Fruit fly (Drosophila melanogaster) whole organism, embryonic: ENCODE data around the gene CG42716.

Experiments
- Atf3 ChIP-seq: fragments of 200-800 bp; sonication (Bioruptor generic); optimal IDR thresholded peaks from 3 replicates; lab custom pipeline; 2016; ENCODE audit warnings: missing biosample characterization, missing genetic modification characterization
- CG11085 ChIP-seq: fragments of 200-800 bp; sonication (Bioruptor generic); IDR thresholded peaks from 2 replicates; pipeline ENCODE4 v1.3.6; 2022; ENCODE audit warnings: missing biosample characterization, missing genetic modification characterization
- CG11456 ChIP-seq: fragments of 200-800 bp; sonication (Bioruptor generic); IDR thresholded peaks from 3 replicates; pipeline ENCODE4 v1.3.6; 2022; ENCODE audit warnings: missing biosample characterization, missing genetic modification characterization
- CG11504 ChIP-seq: fragments of 200-800 bp; sonication (Bioruptor generic); optimal IDR thresholded peaks from 3 replicates; lab custom pipeline; 2019; ENCODE audit warnings: missing biosample characterization, mild to moderate bottlenecking, missing genetic modification characterization, moderate library complexity
- CG14965 ChIP-seq: fragments of 200-800 bp; sonication (Bioruptor generic); optimal IDR thresholded peaks from 2 replicates; lab custom pipeline; 2016; ENCODE audit warnings: missing biosample characterization, missing genetic modification characterization, borderline replicate concordance
- CG17359 ChIP-seq: fragments of 200-800 bp; sonication (Bioruptor generic); optimal IDR thresholded peaks from 3 replicates; lab custom pipeline; 2018; ENCODE audit warnings: missing biosample characterization, mild to moderate bottlenecking, missing genetic modification characterization, moderate library complexity
- CG4282 ChIP-seq: fragments of 200-800 bp; sonication (Bioruptor generic); optimal IDR thresholded peaks from 2 replicates; lab custom pipeline; 2016; ENCODE audit warnings: missing biosample characterization, missing genetic modification characterization
- CG4360 ChIP-seq: fragments of 200-800 bp; sonication (Bioruptor generic); IDR thresholded peaks from 2 replicates; pipeline ENCODE4 v1.3.6; 2022; ENCODE audit warnings: missing biosample characterization, missing genetic modification characterization
- CG4854 ChIP-seq: fragments of 200-800 bp; sonication (Bioruptor generic); optimal IDR thresholded peaks from 2 replicates; lab custom pipeline; 2016; ENCODE audit warnings: missing biosample characterization, missing genetic modification characterization, inconsistent platforms
- CG6175 ChIP-seq: fragments of 200-800 bp; sonication (Bioruptor generic); IDR thresholded peaks from 3 replicates; pipeline ENCODE4 v1.3.6; 2022; ENCODE audit warnings: missing biosample characterization, missing genetic modification characterization
- CG6654 ChIP-seq: fragments of 200-800 bp; sonication (Bioruptor generic); optimal IDR thresholded peaks from 2 replicates; lab custom pipeline; 2017; ENCODE audit warnings: missing biosample characterization, mild to moderate bottlenecking, missing genetic modification characterization
- CG7839 ChIP-seq: fragments of 200-800 bp; sonication (Bioruptor generic); optimal IDR thresholded peaks from 3 replicates; lab custom pipeline; 2018; ENCODE audit warnings: missing biosample characterization, mild to moderate bottlenecking, missing genetic modification characterization, moderate library complexity
- CG8478 ChIP-seq: fragments of >200 bp; optimal IDR thresholded peaks from 2 replicates; lab custom pipeline; 2018
- Ets65A ChIP-seq: fragments of 200-800 bp; sonication (Bioruptor generic); peaks from one replicate; lab custom pipeline; 2016; ENCODE audit warnings: missing biosample characterization, missing genetic modification characterization
- HLHmδ ChIP-seq: fragments of 200-800 bp; sonication (Bioruptor generic); optimal IDR thresholded peaks from 2 replicates; lab custom pipeline; 2018; ENCODE audit warnings: missing biosample characterization, mild to moderate bottlenecking, missing genetic modification characterization, moderate library complexity
- Hr51 ChIP-seq, 2 experiments: fragments of 200-800 bp; sonication (Bioruptor generic); optimal IDR thresholded peaks; 2 replicates in 1 of 2; 3 replicates in 1 of 2; lab custom pipeline; 2016 to 2018; ENCODE audit warnings: missing biosample characterization in 2 of 2, missing genetic modification characterization in 2 of 2, mild to moderate bottlenecking in 1 of 2, moderate library complexity in 1 of 2
- Meics ChIP-seq: fragments of 200-800 bp; sonication (Bioruptor generic); optimal IDR thresholded peaks from 2 replicates; lab custom pipeline; 2017; ENCODE audit warnings: missing biosample characterization, mild to moderate bottlenecking, missing genetic modification characterization
- Oaz ChIP-seq: fragments of 200-800 bp; sonication (Bioruptor generic); IDR thresholded peaks from 2 replicates; pipeline ENCODE4 v1.3.6; 2022; ENCODE audit warnings: missing biosample characterization, missing genetic modification characterization
- Sox100B ChIP-seq: fragments of 200-800 bp; sonication (Bioruptor generic); optimal IDR thresholded peaks from 3 replicates; lab custom pipeline; 2018; ENCODE audit warnings: missing biosample characterization, mild to moderate bottlenecking, missing genetic modification characterization
- Tbp ChIP-seq: fragments of >200 bp; optimal IDR thresholded peaks from 2 replicates; lab custom pipeline; 2018; ENCODE audit warnings: missing biosample characterization, missing genetic modification characterization
- Trl ChIP-seq, 3 experiments: fragments of >200 bp in 2 of 3; fragments of 200-800 bp in 1 of 3; sonication (Bioruptor generic) in 1 of 3; optimal IDR thresholded peaks; 2 replicates in 1 of 3; 3 replicates in 2 of 3; lab custom pipeline; 2016 to 2017; ENCODE audit warnings: missing biosample characterization in 1 of 3, missing genetic modification characterization in 1 of 3
- chif ChIP-seq, 2 experiments: fragments of 200-800 bp; sonication (Bioruptor generic); optimal IDR thresholded peaks; 3 replicates each; lab custom pipeline; 2016; ENCODE audit warnings: missing biosample characterization in 2 of 2, missing genetic modification characterization in 2 of 2
- danr ChIP-seq: fragments of 200-800 bp; sonication (Bioruptor generic); IDR thresholded peaks from 2 replicates; pipeline ENCODE4 v1.3.6; 2022; ENCODE audit warnings: missing biosample characterization, missing genetic modification characterization
- dmrt11E ChIP-seq: fragments of 200-800 bp; sonication (Bioruptor generic); optimal IDR thresholded peaks from 3 replicates; lab custom pipeline; 2018; ENCODE audit warnings: missing biosample characterization, mild to moderate bottlenecking, missing genetic modification characterization, moderate library complexity
- dysf ChIP-seq: fragments of 200-800 bp; sonication (Bioruptor generic); IDR thresholded peaks from 3 replicates; pipeline ENCODE4 v1.3.6; 2022; ENCODE audit warnings: missing biosample characterization, missing genetic modification characterization
- eyg ChIP-seq: fragments of 200-800 bp; sonication (Bioruptor generic); optimal IDR thresholded peaks from 3 replicates; lab custom pipeline; 2016; ENCODE audit warnings: missing biosample characterization, missing genetic modification characterization
- h ChIP-seq: fragments of >200 bp; optimal IDR thresholded peaks from 2 replicates; lab custom pipeline; 2017
- inv ChIP-seq: fragments of 200-800 bp; sonication (Bioruptor generic); IDR thresholded peaks from 2 replicates; pipeline ENCODE4 v1.3.6; 2022; ENCODE audit warnings: missing biosample characterization, missing genetic modification characterization; ENCODE audit not compliant: partially characterized antibody
- jumu ChIP-seq: fragments of 200-800 bp; sonication (Bioruptor generic); optimal IDR thresholded peaks from 3 replicates; lab custom pipeline; 2016; ENCODE audit warnings: missing biosample characterization, missing genetic modification characterization
- lbe ChIP-seq: fragments of 200-800 bp; sonication (Bioruptor generic); optimal IDR thresholded peaks from 2 replicates; lab custom pipeline; 2016; ENCODE audit warnings: missing biosample characterization, mild to moderate bottlenecking, missing genetic modification characterization
- lola ChIP-seq, 3 experiments: fragments of >200 bp in 2 of 3; fragments of 200-800 bp in 1 of 3; sonication (Bioruptor generic) in 1 of 3; optimal IDR thresholded peaks; 2 replicates each; lab custom pipeline; 2017 to 2019; ENCODE audit warnings: missing biosample characterization in 3 of 3, missing genetic modification characterization in 3 of 3, mild to moderate bottlenecking in 1 of 3, moderate library complexity in 1 of 3
- maf-S ChIP-seq: fragments of 200-800 bp; sonication (Bioruptor generic); optimal IDR thresholded peaks from 2 replicates; lab custom pipeline; 2016; ENCODE audit warnings: missing biosample characterization, missing genetic modification characterization
- pan ChIP-seq, 4 experiments: fragments of >200 bp in 3 of 4; fragments of 200-800 bp in 1 of 4; sonication (Bioruptor generic) in 1 of 4; optimal IDR thresholded peaks in 3 of 4; IDR thresholded peaks in 1 of 4; 2 replicates each; pipeline versions ENCODE4 v1.3.6 to Lab custom; 2017 to 2022; ENCODE audit warnings: missing biosample characterization in 2 of 4, missing genetic modification characterization in 2 of 4, mixed read lengths in 1 of 4
- pb ChIP-seq: fragments of 200-800 bp; sonication (Bioruptor generic); optimal IDR thresholded peaks from 3 replicates; lab custom pipeline; 2016; ENCODE audit warnings: missing biosample characterization, missing genetic modification characterization
- prd ChIP-seq, 3 experiments: fragments of >200 bp in 2 of 3; fragments of 200-800 bp in 1 of 3; sonication (Bioruptor generic) in 1 of 3; optimal IDR thresholded peaks in 2 of 3; IDR thresholded peaks in 1 of 3; 2 replicates in 2 of 3; 3 replicates in 1 of 3; pipeline versions ENCODE4 v1.3.6 to Lab custom; 2017 to 2022; ENCODE audit warnings: missing biosample characterization in 1 of 3, missing genetic modification characterization in 1 of 3
- pum ChIP-seq: fragments of 200-800 bp; sonication (Bioruptor generic); optimal IDR thresholded peaks from 2 replicates; lab custom pipeline; 2016; ENCODE audit warnings: missing biosample characterization, missing genetic modification characterization
- zf30C ChIP-seq: fragments of 200-800 bp; sonication (Bioruptor generic); optimal IDR thresholded peaks from 3 replicates; lab custom pipeline; 2018; ENCODE audit warnings: missing biosample characterization, mild to moderate bottlenecking, missing genetic modification characterization

The CG42716 gene

dm6 chr3L:16018721-16019120 is 14.9 kb upstream of the CG42716 start (continued):
- TF ChIP-seq dysf (no peak), CG7839 (no peak), CG11085 (GFP tag; lab: Robert Waterston, UW) (no peak), inv (no peak), CG4360 (GFP tag; lab: Robert Waterston, UW) (peak; percentile 91), zf30C (no peak), lbe (no peak), Trl (optimal IDR thresholded peaks at IDR 0.05; lab: Kevin White, UChicago) (no peak), Trl (GFP tag; optimal IDR thresholded peaks at IDR 0.05; lab: Kevin White, UChicago) (no peak), Tbp (no peak), chif (GFP tag; optimal IDR thresholded peaks at IDR 0.05; lab: Kevin White, UChicago) (no peak), CG4854 (GFP tag; lab: Kevin White, UChicago) (no peak), CG8478 (lab: Kevin White, UChicago) (no peak), CG11504 (tag; lab: Kevin White, UChicago) (no peak), prd (optimal IDR thresholded peaks at IDR 0.05; lab: Kevin White, UChicago) (no peak), prd (GFP tag; IDR thresholded peaks at IDR 0.05; lab: Robert Waterston, UW) (peak; percentile 48; the same call in 1 of the 3 replicates)

- no peak for TF ChIP-seq HLHmδ
- peak in 1 of 2 experiments; percentile 65 for TF ChIP-seq pan (optimal IDR thresholded peaks at IDR 0.05; lab: Kevin White, UChicago)
- peak in 1 of 2 experiments; percentile 66 for TF ChIP-seq pan (GFP tag; optimal IDR thresholded peaks at IDR 0.05 in 1 of 2, IDR thresholded peaks at IDR 0.05 in 1 of 2)
- peak; percentile 28; the same call in 1 of the 2 replicates for TF ChIP-seq Oaz (GFP tag; lab: Robert Waterston, UW)
- no peak for TF ChIP-seq Hr51 (GFP tag; optimal IDR thresholded peaks at IDR 0.05; lab: Kevin White, UChicago)
- 0 out of 3 replicates have a peak, but pooled peaks have one; percentile 59 for TF ChIP-seq CG11456
- no peak for TF ChIP-seq CG14965 (GFP tag; lab: Kevin White, UChicago)
- TF ChIP-seq dmrt11E: peak; percentile 11
- TF ChIP-seq lola (GFP tag; optimal IDR thresholded peaks at IDR 0.05; lab: Kevin White, UChicago): peak in 1 of 3 experiments; percentile 8
- peak; percentile 60 for TF ChIP-seq CG4360 (GFP tag; lab: Robert Waterston, UW)
- TF ChIP-seq h (lab: Kevin White, UChicago): no peak
- no peak for TF ChIP-seq danr (GFP tag; lab: Robert Waterston, UW)
- no peak for TF ChIP-seq eyg
- TF ChIP-seq jumu: no peak
- no peak for TF ChIP-seq CG4282 (GFP tag; lab: Kevin White, UChicago)
- no peak for TF ChIP-seq pb (GFP tag; lab: Kevin White, UChicago)
- no peak for TF ChIP-seq Atf3 (GFP tag; lab: Kevin White, UChicago)
- TF ChIP-seq CG6654: no peak
- TF ChIP-seq pum (GFP tag; lab: Kevin White, UChicago): no peak
- TF ChIP-seq Sox100B: no peak
- 0 out of 3 replicates have a peak, but pooled peaks have one; percentile 23 for TF ChIP-seq CG6175
- peak; percentile 86 for TF ChIP-seq Ets65A (GFP tag; lab: Kevin White, UChicago)
- TF ChIP-seq CG17359 (tag; lab: Kevin White, UChicago): no peak
- TF ChIP-seq Meics (GFP tag; lab: Kevin White, UChicago): no peak
- no peak for TF ChIP-seq maf-S (GFP tag; lab: Kevin White, UChicago)
- TF ChIP-seq, all 482 proteins: peak for 8
These were observed 14.2 kb upstream of the CG42716 start for dm6 chr3L:16019144-16020006.
